Fruit fly (Drosophila melanogaster) whole organism, larva: ENCODE data around the gene grsm.

Experiments used
- noc ChIP-seq: fragments of 200-800 bp; sonication (Bioruptor generic); optimal IDR thresholded peaks from 3 replicates; lab custom pipeline; 2019; ENCODE audit warnings: missing biosample characterization, mild to moderate bottlenecking, missing genetic modification characterization, moderate library complexity

grsm gene

DNA sequence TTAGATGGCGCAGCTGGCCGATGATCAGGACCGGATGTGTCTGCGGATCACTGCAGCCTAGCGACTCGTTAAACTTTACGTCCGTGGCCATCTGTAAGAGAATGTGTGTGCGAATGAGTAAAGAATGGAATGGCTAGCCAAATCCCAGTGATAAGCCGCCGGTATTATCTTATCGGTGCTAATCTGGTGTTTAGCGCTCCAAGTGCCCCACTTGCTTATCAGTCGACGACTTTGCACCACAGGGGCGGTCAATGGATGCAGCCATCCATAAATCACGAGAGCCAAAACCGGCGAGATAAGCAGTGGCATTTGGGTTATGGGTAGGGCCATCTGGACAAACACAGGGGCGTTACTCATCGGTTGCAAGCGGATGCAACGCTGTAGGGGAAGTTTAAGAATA lies 7.3 kb downstream of the grsm start:
- peak; percentile 55 for TF ChIP-seq noc (tag; lab: Kevin White, UChicago)

DNA sequence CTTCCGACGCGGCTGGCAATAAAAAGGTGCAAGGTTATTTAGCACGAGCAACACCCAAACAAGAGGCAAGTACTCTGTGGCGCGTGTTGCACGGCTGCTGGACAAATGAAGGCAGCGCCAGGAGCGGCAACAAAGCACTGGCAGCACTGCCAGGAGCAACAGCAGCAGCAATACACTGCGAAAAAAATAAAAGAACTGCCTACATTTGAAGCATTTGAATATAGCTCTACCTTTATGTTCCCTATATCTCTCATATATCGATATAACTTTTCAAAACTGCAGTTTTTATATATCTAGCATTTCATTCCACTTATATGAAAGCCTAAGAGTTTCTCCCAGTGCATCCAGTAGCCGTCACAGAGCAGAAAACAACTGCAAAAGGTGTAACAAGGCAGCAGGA lies 10.1 kb downstream of the grsm start:
- no peak for TF ChIP-seq noc (tag; lab: Kevin White, UChicago)

DNA sequence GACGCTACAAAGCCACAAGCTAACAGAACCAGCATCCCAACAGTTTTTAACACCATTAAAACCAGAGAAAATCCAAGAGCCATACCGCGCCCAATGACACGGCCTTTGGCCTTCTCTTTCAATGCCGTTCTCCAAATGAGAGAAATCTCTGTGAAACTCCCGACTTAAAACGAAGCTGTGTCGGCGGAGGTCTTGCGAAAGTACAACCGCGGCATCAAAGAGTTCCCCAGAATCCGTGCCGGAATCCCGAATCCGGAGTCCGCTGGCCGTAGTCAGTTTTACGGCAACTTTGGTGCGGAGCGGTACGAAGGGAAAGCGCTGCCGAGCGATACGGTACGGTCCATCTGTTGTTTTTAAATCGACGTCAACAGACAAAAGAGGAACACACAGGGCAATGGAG lies 51.7 kb downstream of the grsm start, which contains the start of gene beat-Vb:
Gene beat-Vb (plus strand): TSS at position 246 of the 400 bp plus-strand sequence.
- TF ChIP-seq noc (tag; lab: Kevin White, UChicago), result no peak

DNA sequence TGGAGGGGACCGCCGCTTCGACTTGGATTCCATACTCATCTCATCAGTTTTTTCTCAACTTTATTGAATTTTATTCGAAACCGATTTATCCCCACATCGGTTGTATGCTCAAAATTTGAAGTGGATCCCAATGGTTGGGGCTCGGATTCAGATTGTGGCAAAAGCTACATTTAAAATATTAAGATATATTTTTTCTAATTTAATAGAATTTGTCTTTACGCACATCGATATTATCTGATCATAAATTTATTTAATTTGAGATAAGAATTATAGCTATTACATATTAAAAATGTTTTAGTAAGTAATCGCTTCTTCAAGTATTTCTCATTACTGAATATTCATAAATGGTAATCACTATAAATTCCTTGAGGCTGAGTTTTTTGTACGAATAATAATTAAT lies 56.3 kb downstream of the grsm start, which contains the start of gene CG10909:
Gene CG10909 (minus strand): TSS at position 101 of the 400 bp plus-strand sequence.
- TF ChIP-seq noc (tag; lab: Kevin White, UChicago), result no peak
